Fruit fly (Drosophila melanogaster): Measurements from ENCODE around the gene Cyp1.

DNA sequence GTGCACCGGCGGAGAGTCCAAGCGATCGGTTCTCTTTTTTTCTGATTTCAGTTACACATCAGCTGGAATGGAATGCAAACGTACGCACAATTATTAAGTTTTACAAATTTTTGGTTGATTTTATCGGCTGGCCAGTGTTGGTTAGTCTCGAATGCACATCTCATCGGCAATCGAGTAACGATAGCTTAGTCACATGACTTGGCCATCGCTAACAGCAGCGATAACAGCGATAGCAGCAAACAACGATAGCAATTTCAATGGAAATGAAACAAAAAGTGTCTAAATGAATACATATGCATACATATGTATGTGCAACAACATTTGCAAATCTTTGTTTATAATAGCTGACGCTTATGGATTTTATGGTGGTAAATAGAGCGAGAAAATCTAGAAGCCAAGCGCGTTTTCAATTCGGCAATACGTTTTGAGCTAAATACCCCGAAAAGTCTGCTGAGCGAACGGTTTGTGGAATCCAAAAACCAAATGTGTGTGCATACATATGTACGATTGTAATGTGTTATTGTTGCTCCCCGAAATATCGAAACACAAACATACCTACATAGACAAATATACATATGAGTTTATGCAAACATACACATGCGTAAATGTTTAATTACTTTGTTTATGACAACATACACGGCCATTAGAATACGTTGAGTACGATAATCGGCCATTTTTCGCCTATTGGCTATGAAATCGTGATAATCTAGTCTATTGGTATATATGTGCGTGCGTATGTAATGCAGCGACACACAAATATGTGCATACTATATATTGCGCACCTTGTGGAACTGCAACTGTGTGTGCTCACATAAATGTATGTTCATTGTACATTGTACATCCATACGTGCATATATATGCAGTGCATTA is 23.5 kb downstream of the Cyp1 start, which contains the start of gene CG3632:
- TF ChIP-seq Dll (optimal IDR thresholded peaks at IDR 0.05) (no peak), psq (optimal IDR thresholded peaks at IDR 0.05) (no peak), EcR (GFP tag; optimal IDR thresholded peaks at IDR 0.05) (no peak), CG8478 (optimal IDR thresholded peaks at IDR 0.05) (no peak)

Measured in whole organism.